Worm (Caenorhabditis elegans): ENCODE measurements around the gene R04A9.6.
A peak's percentile ranks its signal among the peaks of the same experiment; 100 is the strongest.

The R04A9.6 gene

DNA sequence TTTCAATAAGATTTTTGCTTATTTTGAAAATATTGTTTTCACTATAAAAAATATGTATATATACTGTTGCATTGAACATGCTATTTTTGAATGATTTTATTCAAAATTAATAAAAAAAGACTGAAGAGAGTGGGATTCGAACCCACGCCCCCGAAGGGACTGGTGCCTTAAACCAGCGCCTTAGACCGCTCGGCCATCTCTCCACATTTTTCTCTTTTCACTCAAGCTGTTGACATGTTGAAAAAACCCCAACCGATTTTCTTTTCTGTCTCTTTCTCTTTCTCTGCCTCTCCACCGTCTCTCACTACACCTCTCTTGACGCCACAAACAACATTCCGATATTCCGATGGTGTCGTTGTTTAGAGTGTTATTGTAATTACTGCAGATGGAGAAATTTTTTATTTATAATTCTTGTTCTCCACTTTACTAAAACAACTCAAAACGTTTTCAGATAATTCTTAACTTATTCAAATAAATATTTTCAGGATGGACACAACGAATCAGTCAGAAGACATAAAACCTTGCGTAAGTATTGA lies 44.2 kb upstream of the R04A9.6 start, which contains the start of gene sor-3:
Gene sor-3 (plus strand): TSS at position 486 of the 536 bp plus-strand sequence.
- TF ChIP-seq ceh-90 (tag; optimal IDR thresholded peaks at IDR 0.05) (no peak), lin-39 (tag; optimal IDR thresholded peaks at IDR 0.05) (peak; percentile 70), irx-1 (tag; optimal IDR thresholded peaks at IDR 0.05) (peak; percentile 76), elt-2 (tag; optimal IDR thresholded peaks at IDR 0.05) (peak; percentile 56), tlp-1 (tag; optimal IDR thresholded peaks at IDR 0.05) (no peak), pax-3 (tag; optimal IDR thresholded peaks at IDR 0.05) (peak; percentile 43), swsn-7 (tag; optimal IDR thresholded peaks at IDR 0.05) (peak; percentile 91), ceh-8 (GFP tag; optimal IDR thresholded peaks at IDR 0.05) (peak; percentile 76), snpc-4 (tag; optimal IDR thresholded peaks at IDR 0.05) (peak; percentile 62), ztf-4 (tag; optimal IDR thresholded peaks at IDR 0.05) (peak; percentile 16), nhr-77 (tag; optimal IDR thresholded peaks at IDR 0.05) (peak; percentile 76), snu-23 (GFP tag; optimal IDR thresholded peaks at IDR 0.05) (peak; percentile 96), nhr-237 (tag; optimal IDR thresholded peaks at IDR 0.05) (peak; percentile 53), hlh-4 (tag; optimal IDR thresholded peaks at IDR 0.05) (no peak), nhr-28 (tag; optimal IDR thresholded peaks at IDR 0.05) (peak; percentile 34), unc-86 (tag; optimal IDR thresholded peaks at IDR 0.05) (peak; percentile 79), vab-15 (tag; optimal IDR thresholded peaks at IDR 0.05) (peak; percentile 18), elt-3 (tag; optimal IDR thresholded peaks at IDR 0.05) (peak in 2 of 6 experiments; percentile 50 to 79), nhr-47 (tag; optimal IDR thresholded peaks at IDR 0.05) (peak; percentile 93), lir-3 (tag; optimal IDR thresholded peaks at IDR 0.05; ENCODE audit: poor library complexity) (peak; percentile 75), skn-1 (tag; optimal IDR thresholded peaks at IDR 0.05) (peak; percentile 69), dpl-1 (GFP tag; optimal IDR thresholded peaks at IDR 0.05) (peak; percentile 30 to 47 (median 36)), nhr-19 (GFP tag; conservative IDR thresholded peaks at IDR 0.05) (peak; percentile 82), nhr-12 (tag; optimal IDR thresholded peaks at IDR 0.05) (no peak), xbp-1 (tag; optimal IDR thresholded peaks at IDR 0.05) (peak; percentile 81), mab-9 (GFP tag; IDR thresholded peaks at IDR 0.05) (peak; percentile 68; the same call in 1 of the 2 replicates), unc-30 (tag; optimal IDR thresholded peaks at IDR 0.05) (no peak), jun-1 (tag; optimal IDR thresholded peaks at IDR 0.05) (peak; percentile 87), nhr-76 (tag; optimal IDR thresholded peaks at IDR 0.05) (no peak), lsy-2 (tag; optimal IDR thresholded peaks at IDR 0.05) (peak; percentile 75 to 89), tbx-2 (tag; optimal IDR thresholded peaks at IDR 0.05) (peak; percentile 87), nhr-11 (tag; optimal IDR thresholded peaks at IDR 0.05) (peak; percentile 51), lin-15B (tag; optimal IDR thresholded peaks at IDR 0.05) (no peak), ceh-63 (GFP tag; optimal IDR thresholded peaks at IDR 0.05) (no peak), nhr-20 (tag; optimal IDR thresholded peaks at IDR 0.05) (peak; percentile 88), ztf-11 (tag; optimal IDR thresholded peaks at IDR 0.05) (peak in 1 of 2 experiments; percentile 47), hpl-2 (GFP tag; optimal IDR thresholded peaks at IDR 0.05) (peak; percentile 85), C16A3.4 (tag; optimal IDR thresholded peaks at IDR 0.05) (peak; percentile 88), efl-3 (GFP tag; optimal IDR thresholded peaks at IDR 0.05) (no peak), ceh-82 (tag; optimal IDR thresholded peaks at IDR 0.05) (peak; percentile 81 to 89 (median 85)), Y116A8C.19 (tag; optimal IDR thresholded peaks at IDR 0.05; ENCODE audit: borderline replicate concordance) (no peak), egl-27 (tag; optimal IDR thresholded peaks at IDR 0.05) (no peak), lin-35 (GFP tag; optimal IDR thresholded peaks at IDR 0.05) (peak; percentile 59 to 83), egl-13 (tag; optimal IDR thresholded peaks at IDR 0.05) (peak; percentile 77), mdl-1 (tag; optimal IDR thresholded peaks at IDR 0.05) (peak in 1 of 2 experiments; percentile 78), nhr-84 (tag; optimal IDR thresholded peaks at IDR 0.05) (no peak), fkh-10 (GFP tag; optimal IDR thresholded peaks at IDR 0.05) (peak; percentile 56), lin-14 (GFP tag; optimal IDR thresholded peaks at IDR 0.05) (peak; percentile 87), unc-130 (tag; optimal IDR thresholded peaks at IDR 0.05) (peak; percentile 49), dsc-1 (tag; optimal IDR thresholded peaks at IDR 0.05) (peak; percentile 90), rnt-1 (tag; optimal IDR thresholded peaks at IDR 0.05) (peak; percentile 85), mep-1 (tag; optimal IDR thresholded peaks at IDR 0.05) (peak; percentile 86)

Measured in whole organism, L1 larva.